Fruit fly (Drosophila melanogaster) whole organism, pupa: ENCODE data around the gene LManV.

Experiments
- CG12605 ChIP-seq: fragments of 200-800 bp; sonication (Bioruptor generic); IDR thresholded peaks from 2 replicates; pipeline ENCODE4 v1.3.6; 2022; ENCODE audit warnings: missing biosample characterization, missing genetic modification characterization
- CG13204 ChIP-seq: fragments of 200-800 bp; sonication (Bioruptor generic); optimal IDR thresholded peaks from 2 replicates; lab custom pipeline; 2018; ENCODE audit warnings: missing biosample characterization, mild to moderate bottlenecking, missing genetic modification characterization, moderate library complexity
- CG15710 ChIP-seq: fragments of 200-800 bp; sonication (Bioruptor generic); optimal IDR thresholded peaks from 2 replicates; lab custom pipeline; 2018; ENCODE audit warnings: missing biosample characterization, mild to moderate bottlenecking, missing genetic modification characterization, moderate library complexity
- CG17806 ChIP-seq: fragments of 200-800 bp; sonication (Bioruptor generic); optimal IDR thresholded peaks from 2 replicates; lab custom pipeline; 2018; ENCODE audit warnings: missing biosample characterization, mild to moderate bottlenecking, missing genetic modification characterization, moderate library complexity
- CG32121 ChIP-seq: fragments of 200-800 bp; sonication (Bioruptor generic); IDR thresholded peaks from 2 replicates; pipeline ENCODE4 v1.3.6; 2022; ENCODE audit warnings: missing biosample characterization, missing genetic modification characterization
- CG9948 ChIP-seq: fragments of 200-800 bp; sonication (Bioruptor generic); optimal IDR thresholded peaks from 2 replicates; lab custom pipeline; 2018; ENCODE audit warnings: missing biosample characterization, mild to moderate bottlenecking, missing genetic modification characterization, moderate library complexity
- EcR ChIP-seq: fragments of 200-800 bp; sonication (Bioruptor generic); optimal IDR thresholded peaks from 3 replicates; lab custom pipeline; 2019; ENCODE audit warnings: missing biosample characterization, missing genetic modification characterization, mild to moderate bottlenecking, moderate library complexity, missing genetic modification reagents
- Ets98B ChIP-seq: fragments of 200-800 bp; sonication (Bioruptor generic); IDR thresholded peaks from 2 replicates; pipeline ENCODE4 v1.3.6; 2022; ENCODE audit warnings: missing biosample characterization, missing genetic modification characterization
- Pif1A ChIP-seq: fragments of 200-800 bp; sonication (Bioruptor generic); optimal IDR thresholded peaks from 3 replicates; lab custom pipeline; 2016; ENCODE audit warnings: missing biosample characterization, missing genetic modification characterization
- Pif1B ChIP-seq: fragments of 200-800 bp; sonication (Bioruptor generic); optimal IDR thresholded peaks from 3 replicates; lab custom pipeline; 2016; ENCODE audit warnings: missing biosample characterization, missing genetic modification characterization
- fd96Ca ChIP-seq: fragments of 200-800 bp; sonication (Bioruptor generic); IDR thresholded peaks from 3 replicates; pipeline ENCODE4 v1.3.6; 2022; ENCODE audit warnings: missing biosample characterization, missing genetic modification characterization

- no peak for TF ChIP-seq CG17806 (tag; lab: Kevin White, UChicago)
- no peak for TF ChIP-seq Pif1A
- TF ChIP-seq Ets98B (GFP tag; lab: Robert Waterston, UW) = no peak
- TF ChIP-seq fd96Ca (GFP tag; lab: Robert Waterston, UW) = no peak
- TF ChIP-seq CG15710 (tag; lab: Kevin White, UChicago) = no peak
- TF ChIP-seq CG32121 (GFP tag; lab: Robert Waterston, UW) = no peak
- TF ChIP-seq CG12605 = no peak
- no peak for TF ChIP-seq CG13204 (GFP tag; lab: Kevin White, UChicago)
- TF ChIP-seq CG9948 (tag; lab: Kevin White, UChicago) = no peak
- no peak for TF ChIP-seq Pif1B (GFP tag; lab: Kevin White, UChicago)
- no peak for TF ChIP-seq EcR (GFP tag; lab: Kevin White, UChicago)
These were observed 41.1 kb downstream of the LManV start for dm6 chr2L:8734998-8735397.
